Worm (Caenorhabditis elegans): ENCODE measurements around the gene cyp-32B1.

- no peak for TF ChIP-seq nhr-28 (tag; optimal IDR thresholded peaks at IDR 0.05)
- TF ChIP-seq skn-1 (tag; optimal IDR thresholded peaks at IDR 0.05): no peak
- TF ChIP-seq unc-39 (tag; optimal IDR thresholded peaks at IDR 0.05): no peak
- no peak for TF ChIP-seq jun-1 (tag; optimal IDR thresholded peaks at IDR 0.05)
- TF ChIP-seq nhr-12 (tag; optimal IDR thresholded peaks at IDR 0.05): no peak
Measured at ce11 chrV:2181738-2182137, 19.5 kb downstream of the cyp-32B1 start, which contains the start of gene srbc-16.
